Worm (Caenorhabditis elegans): ENCODE results near the gene fbxb-24.

fbxb-24 gene

DNA sequence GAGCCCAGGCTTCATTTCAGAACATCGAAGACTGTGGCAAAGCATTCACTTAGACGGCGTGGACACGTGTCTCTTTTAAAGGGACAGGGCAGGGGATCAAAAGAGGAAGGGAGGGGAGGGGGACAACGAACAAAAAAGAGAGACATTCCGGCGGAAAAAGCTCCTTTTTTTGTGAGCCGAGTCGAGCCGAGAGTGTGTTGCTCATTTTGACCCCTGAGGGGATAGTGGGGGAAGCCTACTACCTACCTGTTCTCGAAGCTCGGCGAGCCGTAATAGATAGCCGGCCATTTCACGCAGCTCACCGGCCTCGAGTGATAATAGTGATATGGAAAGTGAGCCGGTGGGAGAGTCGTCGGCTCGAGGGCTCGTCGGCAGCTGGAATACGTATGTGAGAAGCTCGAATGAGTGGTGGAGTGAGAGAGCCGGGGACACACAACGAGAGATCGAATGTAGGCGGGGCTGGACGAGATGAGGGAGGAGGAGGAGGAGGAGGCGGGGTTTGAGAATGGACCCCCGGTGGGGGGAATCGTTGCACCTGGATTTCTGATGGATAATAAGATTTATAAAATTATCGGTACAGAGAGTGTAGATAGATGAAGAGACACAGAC lies 28.0 kb downstream of the fbxb-24 start:
- TF ChIP-seq lim-6 (tag; optimal IDR thresholded peaks at IDR 0.05) (no peak), rnt-1 (tag; optimal IDR thresholded peaks at IDR 0.05) (no peak), ceh-30 (tag; optimal IDR thresholded peaks at IDR 0.05) (no peak), unc-3 (GFP tag; conservative IDR thresholded peaks at IDR 0.05) (no peak), unc-3 (tag; optimal IDR thresholded peaks at IDR 0.05) (no peak), ztf-16 (tag; optimal IDR thresholded peaks at IDR 0.05) (no peak), sox-4 (tag; optimal IDR thresholded peaks at IDR 0.05) (peak; percentile 3), nhr-11 (tag; optimal IDR thresholded peaks at IDR 0.05) (no peak), zip-5 (tag; optimal IDR thresholded peaks at IDR 0.05) (no peak), unc-55 (GFP tag; optimal IDR thresholded peaks at IDR 0.05) (no peak), Y22D7AL.16 (tag; optimal IDR thresholded peaks at IDR 0.05) (no peak), unc-86 (tag; optimal IDR thresholded peaks at IDR 0.05) (no peak), elt-2 (tag; optimal IDR thresholded peaks at IDR 0.05) (no peak), ceh-14 (tag; optimal IDR thresholded peaks at IDR 0.05) (peak; percentile 0), npax-4 (tag; optimal IDR thresholded peaks at IDR 0.05) (no peak), ceh-22 (tag; optimal IDR thresholded peaks at IDR 0.05) (no peak), nfya-1 (tag; optimal IDR thresholded peaks at IDR 0.05) (peak; percentile 3), syd-9 (tag; optimal IDR thresholded peaks at IDR 0.05) (no peak), C08G9.2 (tag; optimal IDR thresholded peaks at IDR 0.05) (no peak), ceh-2 (tag; optimal IDR thresholded peaks at IDR 0.05) (no peak), pax-1 (tag; optimal IDR thresholded peaks at IDR 0.05) (no peak), dve-1 (tag; optimal IDR thresholded peaks at IDR 0.05) (no peak), ama-1 (optimal IDR thresholded peaks at IDR 0.05) (peak; percentile 76), K02D7.2 (tag; optimal IDR thresholded peaks at IDR 0.05) (peak; percentile 59), K09A11.1 (tag; optimal IDR thresholded peaks at IDR 0.05; ENCODE audit: insufficient read depth) (no peak), hlh-15 (tag; optimal IDR thresholded peaks at IDR 0.05) (no peak), fkh-6 (tag; optimal IDR thresholded peaks at IDR 0.05) (no peak), sox-2 (GFP tag; IDR thresholded peaks at IDR 0.05) (no peak), ceh-24 (tag; optimal IDR thresholded peaks at IDR 0.05) (no peak), T23F11.4 (GFP tag; optimal IDR thresholded peaks at IDR 0.05) (no peak), madf-2 (tag; optimal IDR thresholded peaks at IDR 0.05) (no peak), pha-2 (tag; optimal IDR thresholded peaks at IDR 0.05) (no peak), ceh-19 (GFP tag; optimal IDR thresholded peaks at IDR 0.05) (no peak), ceh-45 (GFP tag; IDR thresholded peaks at IDR 0.05) (no peak)

DNA sequence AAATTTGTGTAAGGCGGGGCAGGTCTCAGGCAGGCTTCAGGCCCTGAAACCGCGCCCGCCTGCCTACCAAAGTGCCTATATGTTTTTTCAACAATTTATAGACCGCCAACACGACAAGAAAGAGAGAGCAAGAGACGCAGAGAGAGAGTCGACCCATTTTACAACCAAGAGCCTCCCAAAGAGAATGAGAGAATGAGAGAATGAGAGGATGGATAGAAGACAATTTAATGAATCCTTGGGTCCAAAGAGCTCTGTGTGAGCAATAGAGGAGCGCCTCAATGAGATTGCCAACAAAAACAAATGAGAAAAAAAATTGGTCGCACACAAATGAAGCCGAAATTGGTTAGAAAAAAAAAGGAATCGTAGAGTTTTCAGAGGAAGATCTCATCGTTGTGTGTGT lies 29.2 kb downstream of the fbxb-24 start:
- no peak for TF ChIP-seq C08G9.2 (tag; optimal IDR thresholded peaks at IDR 0.05)
- TF ChIP-seq ceh-6 (GFP tag; optimal IDR thresholded peaks at IDR 0.05), result no peak
- TF ChIP-seq hlh-30 (tag; optimal IDR thresholded peaks at IDR 0.05; ENCODE audit: insufficient read depth), result no peak
- TF ChIP-seq dve-1 (tag; optimal IDR thresholded peaks at IDR 0.05), result no peak
- peak; percentile 34 for TF ChIP-seq ceh-34 (tag; optimal IDR thresholded peaks at IDR 0.05)
- peak; percentile 59 for TF ChIP-seq unc-42 (tag; optimal IDR thresholded peaks at IDR 0.05)
- TF ChIP-seq unc-55 (GFP tag; optimal IDR thresholded peaks at IDR 0.05), result no peak
- no peak for TF ChIP-seq ztf-16 (tag; optimal IDR thresholded peaks at IDR 0.05)

DNA sequence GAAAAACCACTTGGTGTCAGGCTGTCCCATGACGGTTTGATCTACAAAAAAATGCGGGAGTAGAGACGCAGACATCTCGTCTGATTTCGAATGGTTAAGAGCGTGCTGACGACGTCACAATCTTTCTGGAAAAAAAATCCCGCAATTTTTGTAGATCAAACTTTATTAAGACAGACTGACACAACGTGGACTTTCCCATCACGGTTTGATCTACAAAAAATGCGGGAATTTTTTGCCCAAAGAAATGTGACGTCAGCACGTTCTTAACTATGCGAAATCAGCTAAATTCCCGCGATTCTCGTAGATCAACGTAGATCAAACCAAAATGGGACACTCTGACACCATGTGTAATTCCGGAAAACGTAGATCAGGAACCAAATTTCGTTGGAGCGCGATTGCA lies 29.8 kb downstream of the fbxb-24 start:
- TF ChIP-seq ceh-18 (tag; optimal IDR thresholded peaks at IDR 0.05) (no peak), npax-4 (tag; optimal IDR thresholded peaks at IDR 0.05) (no peak), pqm-1 (tag; optimal IDR thresholded peaks at IDR 0.05) (no peak), unc-42 (tag; optimal IDR thresholded peaks at IDR 0.05) (no peak)

All from whole organism, late embryonic.